Worm (Caenorhabditis elegans) whole organism, L4 larva: ENCODE data around the gene C56C10.7.

Experiments used
- R02D3.7 ChIP-seq: fragments of 150-350 bp; sonication (generic microtip); optimal IDR thresholded peaks from 3 replicates; lab custom pipeline; 2014; ENCODE audit warnings: missing biosample characterization, missing genetic modification characterization
- ZK546.5 ChIP-seq, 2 experiments: sonication (generic microtip); optimal IDR thresholded peaks; 2 replicates each; lab custom pipeline; 2017; ENCODE audit warnings: missing biosample characterization in 2 of 2, missing genetic modification characterization in 2 of 2
- aly-2 ChIP-seq: sonication (generic microtip); optimal IDR thresholded peaks from 2 replicates; lab custom pipeline; 2018; ENCODE audit warnings: missing biosample characterization, missing genetic modification characterization
- ama-1 ChIP-seq: fragments of 150-350 bp; optimal IDR thresholded peaks from 2 replicates; lab custom pipeline; 2014; ENCODE audit warnings: inconsistent platforms, mixed read lengths
- dmd-9 ChIP-seq: fragments of 200-800 bp; sonication (Bioruptor generic); IDR thresholded peaks from 2 replicates; pipeline ENCODE4 v1.3.6; 2022; ENCODE audit warnings: missing genetic modification reagents, missing genetic modification characterization, missing compliant biosample characterization
- egl-27 ChIP-seq: sonication (generic microtip); optimal IDR thresholded peaks from 3 replicates; lab custom pipeline; 2017; ENCODE audit warnings: missing biosample characterization, missing genetic modification reagents, missing genetic modification characterization
- lim-7 ChIP-seq: fragments of 200-800 bp; sonication (Bioruptor generic); IDR thresholded peaks from 2 replicates; pipeline ENCODE4 v1.3.6; 2022; ENCODE audit warnings: missing genetic modification characterization, missing compliant biosample characterization
- lin-39 ChIP-seq: fragments of 150-350 bp; optimal IDR thresholded peaks from 2 replicates; lab custom pipeline; 2014; ENCODE audit warnings: missing biosample characterization, missing genetic modification reagents, missing genetic modification characterization
- nhr-28 ChIP-seq: fragments of 150-350 bp; optimal IDR thresholded peaks from 2 replicates; lab custom pipeline; 2014; ENCODE audit warnings: missing biosample characterization, missing genetic modification characterization
- sdz-12 ChIP-seq: fragments of 200-800 bp; sonication (Bioruptor generic); optimal IDR thresholded peaks from 2 replicates; lab custom pipeline; 2018; ENCODE audit warnings: mild to moderate bottlenecking, missing genetic modification characterization, missing compliant biosample characterization
- skn-1 ChIP-seq: fragments of 150-350 bp; optimal IDR thresholded peaks from 2 replicates; lab custom pipeline; 2014; ENCODE audit warnings: missing biosample characterization, missing genetic modification characterization
- unc-62 ChIP-seq, 3 experiments: fragments of 150-350 bp in 1 of 3; sonication (generic microtip); optimal IDR thresholded peaks in 2 of 3; peaks in 1 of 3; 1 replicate in 1 of 3; 2 replicates in 2 of 3; lab custom pipeline; 2014 to 2017; ENCODE audit warnings: missing biosample characterization in 3 of 3, missing genetic modification characterization in 3 of 3, missing genetic modification reagents in 3 of 3, missing genotype in 1 of 3
- zag-1 ChIP-seq: fragments of 150-350 bp; optimal IDR thresholded peaks from 2 replicates; lab custom pipeline; 2014; ENCODE audit warnings: missing biosample characterization, missing genetic modification characterization
- ztf-11 ChIP-seq: fragments of 150-350 bp; optimal IDR thresholded peaks from 2 replicates; lab custom pipeline; 2014; ENCODE audit warnings: missing biosample characterization, missing genetic modification characterization

ce11 chrII:6621886-6622285 lies 34.5 kb upstream of the C56C10.7 start, which contains the start of gene F54H5.3:
- no peak for TF ChIP-seq lim-7 (GFP tag; lab: Robert Waterston, UW)
- TF ChIP-seq ztf-11 (tag; lab: Kevin White, UChicago) = no peak
- TF ChIP-seq R02D3.7 (tag; lab: Kevin White, UChicago) = no peak
- TF ChIP-seq egl-27 (tag; lab: Kevin White, UChicago) = no peak
- no peak for TF ChIP-seq lin-39 (tag; lab: Kevin White, UChicago)
- no peak for TF ChIP-seq aly-2 (tag; lab: Kevin White, UChicago)
- no peak for TF ChIP-seq zag-1 (tag; lab: Kevin White, UChicago)
- TF ChIP-seq dmd-9 (GFP tag; lab: Robert Waterston, UW) = no peak
- TF ChIP-seq nhr-28 = no peak
- no peak for TF ChIP-seq unc-62 (GFP tag; optimal IDR thresholded peaks at IDR 0.05 in 1 of 2; lab: Kevin White, UChicago)
- no peak for TF ChIP-seq unc-62 (tag; optimal IDR thresholded peaks at IDR 0.05; lab: Kevin White, UChicago)
- TF ChIP-seq ZK546.5 (tag; optimal IDR thresholded peaks at IDR 0.05; lab: Kevin White, UChicago) = no peak
- TF ChIP-seq skn-1 (tag; lab: Kevin White, UChicago) = no peak
- no peak for TF ChIP-seq ama-1
- TF ChIP-seq sdz-12 (GFP tag; lab: Kevin White, UChicago) = no peak
